Worm (Caenorhabditis elegans) whole organism, midembryonic: ENCODE measurements around the gene odr-4.

Experiments
- T22C8.4 ChIP-seq: fragments of 200-800 bp; sonication (Bioruptor generic); IDR thresholded peaks from 2 replicates; pipeline ENCODE4 v1.3.6; 2022; ENCODE audit warnings: missing genetic modification characterization, missing compliant biosample characterization
- cog-1 ChIP-seq: sonication (generic microtip); optimal IDR thresholded peaks from 2 replicates; lab custom pipeline; 2016; ENCODE audit warnings: missing genetic modification characterization, missing compliant biosample characterization
- flt-1 ChIP-seq: fragments of 200-800 bp; sonication (Bioruptor generic); IDR thresholded peaks from 2 replicates; pipeline ENCODE4 v1.3.6; 2022; ENCODE audit warnings: missing genetic modification characterization, missing compliant biosample characterization
- klf-2 ChIP-seq: fragments of 200-800 bp; sonication (Bioruptor generic); conservative IDR thresholded peaks from 2 replicates; pipeline ENCODE4 v1.3.6; 2022; ENCODE audit warnings: missing genetic modification reagents, missing genetic modification characterization, missing compliant biosample characterization
- med-1 ChIP-seq: sonication (generic microtip); optimal IDR thresholded peaks from 2 replicates; lab custom pipeline; 2017; ENCODE audit warnings: missing genetic modification characterization, mild to moderate bottlenecking, missing compliant biosample characterization, antibody characterized with exemption, missing genetic modification reagents; ENCODE audit not compliant: insufficient read depth
- ref-1 ChIP-seq: fragments of 200-800 bp; sonication (Bioruptor generic); conservative IDR thresholded peaks from 2 replicates; pipeline ENCODE4 v1.3.6; 2022; ENCODE audit warnings: missing genetic modification reagents, missing genetic modification characterization, missing compliant biosample characterization
- tab-1 ChIP-seq: fragments of 200-800 bp; sonication (Bioruptor generic); IDR thresholded peaks from 2 replicates; pipeline ENCODE4 v1.3.6; 2022; ENCODE audit warnings: missing genetic modification characterization, missing compliant biosample characterization
- ztf-23 ChIP-seq: fragments of 200-800 bp; sonication (Bioruptor generic); IDR thresholded peaks from 2 replicates; pipeline ENCODE4 v1.3.6; 2022; ENCODE audit warnings: missing genetic modification reagents, missing genetic modification characterization, missing compliant biosample characterization
- ztf-29 ChIP-seq: fragments of 200-800 bp; sonication (Bioruptor generic); IDR thresholded peaks from 2 replicates; pipeline ENCODE4 v1.3.6; 2022; ENCODE audit warnings: missing genetic modification reagents, missing genetic modification characterization, missing compliant biosample characterization

odr-4 gene

ce11 chrIII:6740072-6740471 lies 9.5 kb downstream of the odr-4 start:
- TF ChIP-seq ztf-23 (GFP tag; lab: Robert Waterston, UW), result no peak
- no peak for TF ChIP-seq cog-1 (tag; lab: Kevin White, UChicago)
- no peak for TF ChIP-seq flt-1 (GFP tag; lab: Robert Waterston, UW)

ce11 chrIII:6742597-6742996 lies 12.0 kb downstream of the odr-4 start:
- 0 out of 2 replicates have a peak, but pooled peaks have one; percentile 41 for TF ChIP-seq klf-2 (GFP tag; lab: Robert Waterston, UW)
- TF ChIP-seq T22C8.4, result no peak

- no peak for TF ChIP-seq klf-2 (GFP tag; lab: Robert Waterston, UW)
- TF ChIP-seq ztf-23 (GFP tag; lab: Robert Waterston, UW), result no peak
- no peak for TF ChIP-seq ztf-29 (GFP tag; lab: Robert Waterston, UW)
- no peak for TF ChIP-seq cog-1 (tag; lab: Kevin White, UChicago)
- TF ChIP-seq ref-1 (GFP tag; lab: Robert Waterston, UW), result no peak
- no peak for TF ChIP-seq med-1 (GFP tag; lab: Kevin White, UChicago)
- TF ChIP-seq tab-1 (GFP tag; lab: Robert Waterston, UW), result no peak
- no peak for TF ChIP-seq flt-1 (GFP tag; lab: Robert Waterston, UW)
- no peak for TF ChIP-seq T22C8.4
These were observed 15.4 kb downstream of the odr-4 start, which contains the start of gene dig-1 for ce11 chrIII:6746008-6746407. Gene dig-1, plus strand, starts transcription at chrIII:6746308.

ce11 chrIII:6746668-6747067 lies 16.1 kb downstream of the odr-4 start:
- TF ChIP-seq T22C8.4 (no peak), ref-1 (GFP tag; lab: Robert Waterston, UW) (no peak), ztf-23 (GFP tag; lab: Robert Waterston, UW) (no peak), ztf-29 (GFP tag; lab: Robert Waterston, UW) (no peak), med-1 (GFP tag; lab: Kevin White, UChicago) (no peak), flt-1 (GFP tag; lab: Robert Waterston, UW) (no peak), tab-1 (GFP tag; lab: Robert Waterston, UW) (no peak), cog-1 (tag; lab: Kevin White, UChicago) (no peak), klf-2 (GFP tag; lab: Robert Waterston, UW) (no peak)

- TF ChIP-seq T22C8.4 (no peak), cog-1 (tag; lab: Kevin White, UChicago) (no peak), ztf-23 (GFP tag; lab: Robert Waterston, UW) (no peak), ref-1 (GFP tag; lab: Robert Waterston, UW) (no peak), klf-2 (GFP tag; lab: Robert Waterston, UW) (no peak), flt-1 (GFP tag; lab: Robert Waterston, UW) (no peak), ztf-29 (GFP tag; lab: Robert Waterston, UW) (no peak)
These were observed 22.0 kb downstream of the odr-4 start for ce11 chrIII:6752612-6753011.

ce11 chrIII:6756769-6757168 lies 26.2 kb downstream of the odr-4 start:
- TF ChIP-seq flt-1 (GFP tag; lab: Robert Waterston, UW) (no peak), ztf-23 (GFP tag; lab: Robert Waterston, UW) (no peak)
